Worm (Caenorhabditis elegans): Measurements from ENCODE around the gene T26A5.6.

DNA sequence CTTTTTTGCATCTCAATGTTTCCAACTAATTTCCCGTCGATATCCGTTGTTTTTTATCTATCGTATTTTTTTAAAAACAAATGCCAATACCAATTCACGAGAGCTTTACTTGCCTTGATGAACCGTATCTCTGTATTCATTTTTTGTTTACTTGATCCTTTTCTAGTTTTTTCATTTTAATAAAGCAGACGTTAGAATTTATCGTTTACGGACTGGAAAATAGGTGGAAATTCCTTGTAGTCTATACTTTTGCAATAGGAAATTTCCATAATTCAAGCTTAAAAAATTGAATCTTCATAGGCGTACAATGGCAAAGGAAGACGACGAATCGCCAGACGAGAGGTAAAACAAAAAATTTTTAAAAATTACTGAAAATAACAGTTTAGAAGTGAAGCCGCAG is 9.3 kb upstream of the T26A5.6 start, which contains the start of gene algn-1:
- no peak for TF ChIP-seq ama-1 (optimal IDR thresholded peaks at IDR 0.05)
- TF ChIP-seq fkh-10 (GFP tag; optimal IDR thresholded peaks at IDR 0.05), result no peak
- TF ChIP-seq snpc-1.2 (GFP tag; IDR thresholded peaks at IDR 0.05), result no peak
- TF ChIP-seq dve-1 (tag; optimal IDR thresholded peaks at IDR 0.05; ENCODE audit: insufficient read depth), result no peak
- no peak for TF ChIP-seq ceh-32 (tag; optimal IDR thresholded peaks at IDR 0.05; ENCODE audit: poor library complexity)
- TF ChIP-seq unc-39 (tag; optimal IDR thresholded peaks at IDR 0.05), result no peak
- TF ChIP-seq ceh-44 (GFP tag; IDR thresholded peaks at IDR 0.05), result no peak
- TF ChIP-seq nhr-77 (tag; optimal IDR thresholded peaks at IDR 0.05), result no peak

Measured in whole organism, L4 larva.